Worm (Caenorhabditis elegans): ENCODE measurements around the gene clec-51.
"Not testable (repeated sequence)": the region's sequence is repeated elsewhere in the genome, so short reads cannot be mapped to it uniquely, and the experiment has no call there.

Gene clec-51

DNA sequence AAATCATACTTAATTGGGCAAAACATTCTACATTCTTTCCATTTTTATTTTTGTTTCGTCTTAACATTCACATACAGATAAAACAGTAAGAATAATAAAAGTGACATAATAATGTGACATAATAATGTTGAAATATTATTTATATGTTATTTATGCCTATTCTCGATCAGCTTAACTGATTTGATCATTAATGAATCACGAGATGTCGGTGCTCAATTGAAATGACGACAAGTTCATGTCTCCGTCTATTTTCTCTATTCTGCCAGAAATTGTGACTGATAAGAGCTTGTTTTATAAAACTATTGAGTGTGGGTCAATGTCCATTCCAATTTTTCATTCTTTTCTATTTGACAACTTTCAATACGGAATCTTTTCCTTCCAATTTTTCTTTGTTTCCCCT lies 11.9 kb downstream of the clec-51 start:
- no peak for TF ChIP-seq unc-62 (GFP tag; optimal IDR thresholded peaks at IDR 0.05)

DNA sequence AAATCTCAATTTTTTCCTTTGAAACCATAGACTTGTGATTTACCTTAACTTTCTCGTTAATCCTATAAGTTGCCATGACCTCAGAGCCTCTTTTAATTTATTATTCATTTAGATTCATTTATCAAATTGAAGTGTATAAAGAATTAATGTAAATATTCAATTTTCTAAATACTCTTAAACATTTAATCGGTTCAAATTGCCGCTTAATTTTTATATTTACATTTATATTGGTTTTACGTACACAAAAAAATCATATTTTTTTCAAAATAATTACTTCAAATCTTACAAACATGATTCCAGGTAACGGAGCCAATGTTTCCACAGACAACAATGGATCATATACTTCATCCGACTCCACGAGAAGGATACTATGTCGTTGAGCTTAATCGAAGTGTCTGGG lies 15.1 kb downstream of the clec-51 start, which contains the start of gene pmk-1:
TSS of gene pmk-1 (plus strand) at position 301 of the 400 bp plus-strand sequence.
- no peak for TF ChIP-seq unc-62 (GFP tag; optimal IDR thresholded peaks at IDR 0.05)

DNA sequence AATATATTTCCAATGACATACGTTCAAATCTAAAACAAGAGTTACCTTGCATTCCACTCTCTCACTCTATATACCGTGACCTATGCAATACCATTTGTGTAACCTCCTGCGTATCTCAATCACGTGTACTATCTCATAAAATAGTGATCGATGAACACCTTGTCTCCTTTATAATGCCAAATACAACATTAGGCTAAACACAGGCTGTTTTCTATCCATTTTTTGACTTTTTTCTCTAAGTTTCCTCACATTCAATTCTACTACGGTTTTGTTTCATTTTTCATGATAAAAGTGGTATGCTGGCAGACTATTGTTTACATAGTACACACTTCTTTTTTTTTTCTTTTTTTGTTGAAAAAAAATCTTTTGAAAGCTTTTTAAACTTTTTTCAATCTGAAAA lies 17.3 kb downstream of the clec-51 start:
- TF ChIP-seq unc-62 (GFP tag; optimal IDR thresholded peaks at IDR 0.05), result no peak

DNA sequence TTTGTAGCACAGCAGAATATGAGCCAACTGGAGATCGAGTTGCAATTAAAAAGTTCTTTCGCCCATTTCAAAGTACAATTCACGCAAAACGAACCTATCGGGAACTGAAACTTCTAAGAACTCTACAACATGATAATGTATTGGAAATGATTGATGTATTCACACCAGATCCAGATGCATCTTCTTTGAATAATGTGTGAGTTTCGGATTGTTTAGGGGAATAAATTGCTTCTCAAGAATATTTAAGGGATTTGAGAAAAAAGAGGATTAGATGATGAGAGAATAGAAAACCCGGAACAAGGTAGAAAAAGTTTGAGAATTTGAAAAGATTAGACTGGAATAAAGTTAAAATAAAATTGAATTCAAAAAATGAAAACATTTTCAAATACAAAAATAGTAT lies 19.3 kb downstream of the clec-51 start:
- no peak for TF ChIP-seq unc-62 (GFP tag; optimal IDR thresholded peaks at IDR 0.05)

DNA sequence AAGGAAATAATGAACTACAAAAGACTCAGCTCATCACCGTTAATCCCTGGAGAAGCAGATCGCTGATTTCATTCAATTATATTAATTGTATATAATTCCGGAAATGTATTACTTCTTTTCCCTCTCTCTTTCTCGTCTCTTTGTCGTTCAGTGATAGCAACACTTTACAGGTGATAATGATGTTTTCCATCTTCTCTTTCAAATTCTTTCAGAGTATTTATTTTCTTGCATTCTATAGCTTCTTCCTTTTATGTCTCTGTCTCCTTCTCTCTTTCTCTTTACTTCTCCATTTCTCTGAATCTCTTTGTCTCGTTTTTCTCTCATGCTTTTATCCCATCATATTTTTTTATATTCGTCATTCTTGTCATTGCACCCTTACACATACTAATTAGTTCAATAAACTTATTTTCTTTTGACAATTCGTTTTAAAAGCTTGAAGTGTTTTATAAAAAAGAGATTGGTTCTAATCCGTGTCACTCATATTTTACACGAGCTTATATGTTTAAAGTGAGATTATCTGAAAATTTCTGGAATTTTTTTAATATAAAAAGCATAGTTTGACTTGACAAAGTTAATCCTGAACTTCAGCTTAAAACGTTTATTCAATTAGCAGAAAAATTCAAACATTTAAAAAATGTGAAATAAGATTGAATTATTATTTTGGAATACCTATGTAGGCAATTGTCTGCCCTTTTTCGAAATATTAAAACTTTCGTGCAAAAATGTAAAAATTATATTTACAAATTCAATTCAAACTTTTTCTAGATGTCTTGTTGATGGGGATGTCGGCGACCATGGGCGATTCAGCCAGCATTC lies 20.7 kb downstream of the clec-51 start, which contains the start of gene pmk-2:
TSS of gene pmk-2 (plus strand) at position 766 of the 816 bp plus-strand sequence.
- TF ChIP-seq unc-62 (GFP tag; optimal IDR thresholded peaks at IDR 0.05), result no peak

DNA sequence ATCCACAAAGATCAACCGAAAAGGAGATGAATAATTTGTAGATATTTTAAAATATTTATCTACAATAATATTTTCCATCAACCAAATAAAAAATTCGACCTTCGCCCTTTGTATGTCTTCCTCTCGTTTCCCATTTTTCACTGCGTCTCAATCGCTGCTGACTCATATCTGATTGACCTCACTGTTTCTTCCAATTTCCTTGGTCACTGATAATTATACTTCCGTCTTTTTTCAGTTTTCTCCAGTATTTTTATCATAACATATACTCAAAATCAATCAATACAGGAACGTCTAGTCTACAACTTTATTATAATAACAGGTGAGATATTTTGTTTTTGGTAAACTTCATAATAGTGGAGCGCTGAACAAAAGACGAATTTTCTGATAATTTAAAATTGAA lies 24.6 kb downstream of the clec-51 start, which contains the start of gene pmk-3:
TSS of gene pmk-3 (plus strand) at position 236 of the 400 bp plus-strand sequence.
- TF ChIP-seq unc-62 (GFP tag; optimal IDR thresholded peaks at IDR 0.05), result no peak

DNA sequence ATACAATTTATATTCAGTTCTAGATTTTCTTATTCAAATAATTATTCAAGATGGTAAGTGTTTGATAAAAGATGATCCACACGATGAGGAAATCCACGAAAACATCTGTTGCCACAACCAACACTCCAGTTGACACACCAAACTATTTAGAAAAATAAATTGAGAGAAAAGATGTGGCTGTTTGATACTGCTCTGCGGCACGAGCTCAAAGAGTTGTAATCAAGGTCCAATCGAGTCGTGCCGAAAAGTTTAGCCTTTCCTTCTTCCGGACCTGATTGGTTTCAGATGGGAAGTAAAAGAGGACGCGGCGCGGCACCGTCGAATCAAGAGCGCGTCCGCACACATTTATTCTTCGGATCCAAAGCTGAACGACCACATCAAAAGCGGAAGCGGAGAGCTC lies 27.1 kb downstream of the clec-51 start:
- TF ChIP-seq unc-62 (GFP tag; optimal IDR thresholded peaks at IDR 0.05), result no peak

DNA sequence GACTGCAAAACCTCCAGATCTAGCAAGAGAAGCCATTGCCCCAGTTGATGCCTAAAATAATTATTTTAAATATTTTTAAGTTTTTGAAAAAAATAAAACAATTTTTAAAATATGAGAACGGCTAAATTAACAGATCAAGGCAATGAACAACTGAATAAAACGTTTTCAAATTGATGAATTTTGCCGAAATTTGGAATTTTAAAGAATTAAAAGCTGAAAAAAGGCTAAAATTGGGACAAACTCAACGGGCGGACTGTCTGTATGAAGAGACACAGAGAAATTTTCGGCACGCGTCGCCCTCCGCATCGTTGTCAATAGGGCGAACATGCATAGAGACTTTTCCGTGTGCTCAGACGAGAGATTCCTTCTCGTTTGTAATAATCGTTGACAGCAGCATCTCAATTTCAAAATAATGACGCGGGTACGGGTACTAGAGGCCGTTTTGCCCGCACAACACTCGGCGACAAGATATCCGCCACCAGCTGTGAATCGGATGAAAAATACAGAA lies 27.5 kb downstream of the clec-51 start, which contains the start of the genes isp-1 and islo-1:
TSS of gene isp-1 (minus strand) at position 51 of the 508 bp plus-strand sequence.
TSS of gene islo-1 (plus strand) at position 385 of the 508 bp plus-strand sequence.
- no peak for TF ChIP-seq unc-62 (GFP tag; optimal IDR thresholded peaks at IDR 0.05)

DNA sequence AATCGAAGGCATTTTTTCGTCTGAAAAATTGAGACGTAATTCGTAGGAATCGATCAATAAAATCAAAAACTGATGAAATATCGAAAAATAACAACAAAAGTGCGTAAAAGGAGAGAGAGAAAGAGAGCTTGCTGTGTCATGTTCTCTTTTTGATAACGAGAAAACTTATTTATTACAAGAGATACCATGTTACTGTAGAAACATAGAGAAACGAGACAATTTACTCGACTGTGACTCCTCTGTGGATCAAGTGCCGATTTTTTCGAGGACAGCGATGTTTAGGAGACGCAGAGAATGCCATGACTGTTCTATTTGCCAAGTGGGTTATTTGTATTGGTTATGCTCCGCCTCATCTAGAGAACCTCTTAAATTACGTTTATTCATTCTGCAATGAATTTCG lies 30.1 kb downstream of the clec-51 start, which contains the start of gene sph-1:
TSS of gene sph-1 (minus strand) at position 23 of the 400 bp plus-strand sequence.
- TF ChIP-seq unc-62 (GFP tag; optimal IDR thresholded peaks at IDR 0.05), result no peak

DNA sequence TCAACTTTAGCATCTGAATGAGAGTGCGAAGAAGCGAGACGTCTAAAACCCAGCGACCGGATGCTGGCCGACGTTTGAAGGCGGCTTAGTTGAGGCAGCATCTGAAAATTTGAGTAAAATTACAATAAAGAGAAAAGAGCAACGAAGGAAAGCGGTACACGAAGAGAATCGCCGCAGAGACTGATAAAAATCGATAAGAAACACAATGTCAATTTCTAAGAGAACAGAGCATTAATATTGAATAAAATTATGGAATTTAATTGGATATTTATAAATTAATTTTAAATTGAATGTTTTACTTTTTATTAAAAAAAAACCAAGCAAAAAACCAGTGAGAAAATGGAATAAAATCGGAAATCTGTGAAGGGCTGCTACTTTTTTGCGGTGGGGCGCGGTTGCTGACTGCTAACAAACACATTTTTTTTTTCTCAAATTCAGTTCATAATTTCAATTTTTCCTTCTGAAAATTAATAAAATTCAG lies 33.4 kb downstream of the clec-51 start, which contains the start of the genes ndub-11 and moc-3:
TSS of gene ndub-11 (minus strand) at position 101 of the 481 bp plus-strand sequence.
TSS of gene moc-3 (plus strand) at position 431 of the 481 bp plus-strand sequence.
- no peak for TF ChIP-seq unc-62 (GFP tag; optimal IDR thresholded peaks at IDR 0.05)

DNA sequence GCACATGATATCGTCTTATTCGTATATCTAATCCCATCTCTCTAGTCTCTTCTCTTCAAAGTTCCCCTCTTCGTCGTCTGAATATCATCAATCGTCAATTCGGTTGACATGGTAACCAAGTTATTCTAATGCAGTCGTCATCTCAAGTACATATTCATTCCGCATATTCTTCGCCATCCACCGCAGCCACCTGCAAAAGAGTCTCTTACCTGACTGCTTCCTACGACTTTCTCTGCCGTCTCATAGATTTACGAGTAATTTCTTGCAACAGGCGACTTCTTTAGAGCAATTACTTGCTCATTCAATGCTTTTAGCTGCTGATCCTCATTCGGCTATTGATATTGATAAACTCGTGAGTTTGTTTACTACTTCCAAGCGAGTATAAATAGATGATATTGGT lies 36.2 kb downstream of the clec-51 start:
- no peak for TF ChIP-seq unc-62 (GFP tag; optimal IDR thresholded peaks at IDR 0.05)

DNA sequence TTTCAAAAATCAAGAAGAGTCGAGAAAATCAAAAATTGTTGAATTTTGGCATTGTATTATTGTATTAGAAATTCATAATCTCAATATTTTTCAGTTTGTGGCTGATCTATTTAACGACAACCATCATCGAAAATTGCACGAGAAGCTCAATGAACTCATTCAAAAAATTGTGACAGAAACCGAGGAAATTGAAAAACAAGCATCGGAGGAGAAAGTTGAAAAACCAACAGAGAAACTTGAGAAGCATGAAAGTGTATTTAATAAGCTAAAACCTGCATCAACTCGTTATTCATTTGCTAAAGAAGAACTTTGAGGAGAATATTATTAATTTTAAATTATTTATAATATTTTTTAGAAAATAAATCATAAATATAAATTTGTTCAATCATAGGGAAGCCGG lies 36.7 kb downstream of the clec-51 start, which contains the start of gene ceph-41:
TSS of gene ceph-41 (plus strand) at position 301 of the 400 bp plus-strand sequence.
- no peak for TF ChIP-seq unc-62 (GFP tag; optimal IDR thresholded peaks at IDR 0.05)

DNA sequence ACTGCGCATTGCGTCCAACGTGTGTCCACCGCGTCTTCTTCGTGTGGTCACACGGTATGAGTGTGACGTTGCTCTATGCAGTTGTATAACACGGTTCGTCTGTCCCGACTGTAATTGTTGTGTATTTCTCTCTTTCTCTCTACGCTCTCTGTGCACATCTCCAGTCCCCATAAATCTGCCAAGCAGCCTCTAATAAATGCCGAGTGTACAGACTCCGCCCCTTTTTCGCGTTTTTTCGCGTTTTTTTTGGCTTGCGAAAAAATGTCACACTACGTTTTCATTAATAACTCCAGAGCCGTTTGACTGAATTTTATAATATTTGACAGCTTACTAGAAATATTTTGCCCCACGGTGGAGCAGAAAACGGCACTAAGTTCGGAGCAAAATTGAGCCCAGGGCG lies 41.3 kb downstream of the clec-51 start, which contains the start of gene erp-44.3:
TSS of gene erp-44.3 (plus strand) at position 301 of the 400 bp plus-strand sequence.
- TF ChIP-seq unc-62 (GFP tag; optimal IDR thresholded peaks at IDR 0.05), result not testable (repeated sequence)

DNA sequence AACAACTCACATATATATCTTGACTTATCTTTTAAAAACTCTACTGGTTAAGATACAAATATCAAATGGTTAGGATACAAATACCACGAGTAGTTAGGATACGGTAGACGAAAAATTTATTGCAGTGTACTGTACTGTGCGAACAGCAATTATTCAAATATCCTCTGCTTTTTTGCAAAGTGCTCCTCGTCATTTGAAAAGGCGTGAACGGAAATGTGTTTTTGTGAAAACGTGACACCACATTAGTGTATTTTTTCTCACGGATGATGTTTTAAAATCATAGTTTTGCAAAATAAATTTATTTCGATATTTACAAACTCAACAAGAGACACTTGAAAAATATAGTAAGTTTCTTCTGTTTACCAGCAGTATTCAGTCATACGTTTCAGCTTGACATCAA lies 44.8 kb downstream of the clec-51 start, which contains the start of gene F42G8.8:
TSS of gene F42G8.8 (plus strand) at position 301 of the 400 bp plus-strand sequence.
- TF ChIP-seq unc-62 (GFP tag; optimal IDR thresholded peaks at IDR 0.05), result no peak

DNA sequence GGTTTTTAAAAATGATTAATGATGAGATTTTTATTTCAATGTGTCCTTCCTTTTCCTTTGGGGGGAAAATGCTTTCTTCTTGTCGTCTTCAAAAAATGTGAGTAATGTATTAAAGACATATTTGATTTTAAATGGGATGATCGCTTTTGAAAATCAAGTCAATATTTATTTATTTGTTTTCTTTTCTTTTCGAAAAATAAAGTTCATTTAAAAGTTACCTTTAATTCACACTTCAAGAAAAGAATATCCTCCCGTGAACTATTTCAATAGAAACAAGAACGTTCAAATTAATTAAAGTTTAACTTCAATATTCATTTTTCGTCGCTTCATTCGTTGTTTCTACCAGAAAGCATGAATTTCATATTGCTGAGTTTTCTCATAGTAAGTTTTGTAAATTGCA lies 48.1 kb downstream of the clec-51 start, which contains the start of gene irld-8:
TSS of gene irld-8 (plus strand) at position 301 of the 400 bp plus-strand sequence.
- no peak for TF ChIP-seq unc-62 (GFP tag; optimal IDR thresholded peaks at IDR 0.05)

DNA sequence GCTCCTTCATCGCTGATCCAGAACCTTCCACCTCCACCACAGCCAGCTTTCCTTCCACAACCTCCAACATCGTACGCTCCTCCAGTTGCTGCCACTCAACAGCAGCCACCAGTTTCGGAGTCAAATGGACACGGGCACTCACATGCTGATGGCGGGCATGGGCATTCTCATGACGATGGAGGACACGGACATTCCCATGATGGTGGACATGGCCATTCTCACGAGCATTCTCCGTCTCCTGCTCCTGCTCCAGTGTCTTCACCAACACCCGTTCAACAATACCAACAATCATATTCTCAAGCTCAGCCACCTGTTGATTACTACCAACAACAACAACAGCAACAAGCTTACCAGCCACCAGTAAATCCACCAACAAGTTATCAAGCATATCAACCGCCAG lies 49.1 kb downstream of the clec-51 start:
- no peak for TF ChIP-seq unc-62 (GFP tag; optimal IDR thresholded peaks at IDR 0.05)

All from whole organism, dauer.